Fruit fly (Drosophila melanogaster) whole organism, prepupa: Measurements from ENCODE around the gene CG18171.
A peak's percentile ranks its signal among the peaks of the same experiment; 100 is the strongest.

Experiments used
- CG10669 ChIP-seq: fragments of 200-800 bp; sonication (Bioruptor generic); optimal IDR thresholded peaks from 3 replicates; lab custom pipeline; 2018; ENCODE audit warnings: missing biosample characterization, mild to moderate bottlenecking, missing genetic modification characterization, moderate library complexity
- CG11762 ChIP-seq: fragments of 200-800 bp; sonication (Bioruptor generic); optimal IDR thresholded peaks from 3 replicates; lab custom pipeline; 2016; ENCODE audit warnings: missing biosample characterization, missing genetic modification characterization; ENCODE audit not compliant: insufficient read depth
- CG3032 ChIP-seq: fragments of 200-800 bp; optimal IDR thresholded peaks from 2 replicates; lab custom pipeline; 2019; ENCODE audit warnings: missing biosample characterization, mild to moderate bottlenecking, missing genetic modification characterization, moderate library complexity
- CG31627 ChIP-seq: fragments of 200-800 bp; sonication (Bioruptor generic); optimal IDR thresholded peaks from 3 replicates; lab custom pipeline; 2016; ENCODE audit warnings: missing biosample characterization, missing genetic modification characterization
- CG32006 ChIP-seq: fragments of 200-800 bp; sonication (Bioruptor generic); optimal IDR thresholded peaks from 3 replicates; lab custom pipeline; 2017; ENCODE audit warnings: missing biosample characterization, mild to moderate bottlenecking, missing genetic modification characterization
- CG3919 ChIP-seq: fragments of 200-800 bp; sonication (Bioruptor generic); optimal IDR thresholded peaks from 3 replicates; lab custom pipeline; 2016; ENCODE audit warnings: missing biosample characterization, missing genetic modification characterization
- CG6276 ChIP-seq: fragments of 200-800 bp; sonication (Bioruptor generic); optimal IDR thresholded peaks from 2 replicates; lab custom pipeline; 2017; ENCODE audit warnings: missing biosample characterization, mild to moderate bottlenecking, missing genetic modification characterization
- CG6792 ChIP-seq: fragments of 200-800 bp; sonication (Bioruptor generic); optimal IDR thresholded peaks from 3 replicates; lab custom pipeline; 2016; ENCODE audit warnings: missing biosample characterization, missing genetic modification characterization
- CG6808 ChIP-seq: fragments of 200-800 bp; sonication (Bioruptor generic); optimal IDR thresholded peaks from 3 replicates; lab custom pipeline; 2017; ENCODE audit warnings: missing biosample characterization, missing genetic modification characterization, mild to moderate bottlenecking, moderate library complexity, missing genetic modification reagents
- CG6854 ChIP-seq: fragments of 200-800 bp; sonication (Bioruptor generic); optimal IDR thresholded peaks from 2 replicates; lab custom pipeline; 2017; ENCODE audit warnings: missing biosample characterization, mild to moderate bottlenecking, missing genetic modification characterization
- CG8119 ChIP-seq: fragments of 200-800 bp; sonication (Bioruptor generic); IDR thresholded peaks from 3 replicates; pipeline ENCODE4 v1.3.6; 2022; ENCODE audit warnings: missing biosample characterization, missing genetic modification characterization
- CG8319 ChIP-seq: fragments of 200-800 bp; sonication (Bioruptor generic); optimal IDR thresholded peaks from 3 replicates; lab custom pipeline; 2016; ENCODE audit warnings: missing biosample characterization, missing genetic modification characterization
- CG8632 ChIP-seq: fragments of 200-800 bp; sonication (Bioruptor generic); optimal IDR thresholded peaks from 3 replicates; lab custom pipeline; 2016; ENCODE audit warnings: missing biosample characterization, missing genetic modification characterization
- CG9139 ChIP-seq: fragments of 200-800 bp; sonication (Bioruptor generic); optimal IDR thresholded peaks from 3 replicates; lab custom pipeline; 2017; ENCODE audit warnings: missing biosample characterization, mild to moderate bottlenecking, missing genetic modification characterization
- Ets96B ChIP-seq: fragments of 200-800 bp; optimal IDR thresholded peaks from 2 replicates; lab custom pipeline; 2019; ENCODE audit warnings: missing biosample characterization, mild to moderate bottlenecking, missing genetic modification characterization, moderate library complexity
- Hr39 ChIP-seq: fragments of 200-800 bp; sonication (Bioruptor generic); optimal IDR thresholded peaks from 2 replicates; lab custom pipeline; 2016; ENCODE audit warnings: missing biosample characterization, missing genetic modification characterization
- Hr4 ChIP-seq: fragments of 200-800 bp; sonication (Bioruptor generic); optimal IDR thresholded peaks from 3 replicates; lab custom pipeline; 2016; ENCODE audit warnings: missing biosample characterization, missing genetic modification characterization
- Lpt ChIP-seq: fragments of 200-800 bp; sonication (Bioruptor generic); optimal IDR thresholded peaks from 3 replicates; lab custom pipeline; 2016; ENCODE audit warnings: missing biosample characterization, missing genetic modification characterization
- Met ChIP-seq: fragments of 200-800 bp; sonication (Bioruptor generic); optimal IDR thresholded peaks from 3 replicates; lab custom pipeline; 2016; ENCODE audit warnings: missing biosample characterization, missing genetic modification characterization
- Sox14 ChIP-seq: fragments of 200-800 bp; sonication (Bioruptor generic); optimal IDR thresholded peaks from 3 replicates; lab custom pipeline; 2016; ENCODE audit warnings: missing biosample characterization, missing genetic modification characterization
- achi ChIP-seq: fragments of 200-800 bp; sonication (Bioruptor generic); optimal IDR thresholded peaks from 3 replicates; lab custom pipeline; 2016; ENCODE audit warnings: missing biosample characterization, missing genetic modification characterization
- acj6 ChIP-seq: fragments of 200-800 bp; sonication (Bioruptor generic); optimal IDR thresholded peaks from 3 replicates; lab custom pipeline; 2016; ENCODE audit warnings: missing biosample characterization, missing genetic modification characterization
- dsx ChIP-seq: fragments of 200-800 bp; optimal IDR thresholded peaks from 3 replicates; lab custom pipeline; 2019; ENCODE audit warnings: missing biosample characterization, mild to moderate bottlenecking, missing genetic modification characterization, moderate library complexity; ENCODE audit not compliant: poor library complexity, severe bottlenecking
- fd59A ChIP-seq: fragments of 200-800 bp; sonication (Bioruptor generic); optimal IDR thresholded peaks from 2 replicates; lab custom pipeline; 2017; ENCODE audit warnings: missing biosample characterization, mild to moderate bottlenecking, missing genetic modification characterization, missing genetic modification reagents
- lz ChIP-seq: fragments of 200-800 bp; sonication (Bioruptor generic); optimal IDR thresholded peaks from 3 replicates; lab custom pipeline; 2016; ENCODE audit warnings: missing biosample characterization, missing genetic modification characterization
- net ChIP-seq: fragments of 200-800 bp; sonication (Bioruptor generic); optimal IDR thresholded peaks from 3 replicates; lab custom pipeline; 2016; ENCODE audit warnings: missing biosample characterization, missing genetic modification characterization
- salr ChIP-seq, 2 experiments: fragments of 200-800 bp; sonication (Bioruptor generic); optimal IDR thresholded peaks; 3 replicates each; lab custom pipeline; 2016 to 2018; ENCODE audit warnings: missing biosample characterization in 2 of 2, missing genetic modification characterization in 2 of 2, mild to moderate bottlenecking in 1 of 2
- spab ChIP-seq: fragments of 200-800 bp; sonication (Bioruptor generic); optimal IDR thresholded peaks from 2 replicates; lab custom pipeline; 2017; ENCODE audit warnings: missing biosample characterization, mild to moderate bottlenecking, missing genetic modification characterization, missing genetic modification reagents
- ss ChIP-seq, 2 experiments: fragments of 200-800 bp; sonication (Bioruptor generic); optimal IDR thresholded peaks; 2 replicates in 1 of 2; 3 replicates in 1 of 2; lab custom pipeline; 2017 to 2018; ENCODE audit warnings: mild to moderate bottlenecking in 2 of 2, missing biosample characterization in 2 of 2, missing genetic modification characterization in 2 of 2, moderate library complexity in 1 of 2
- svp ChIP-seq: fragments of 200-800 bp; sonication (Bioruptor generic); peaks from one replicate; lab custom pipeline; 2016; ENCODE audit warnings: missing biosample characterization, missing genetic modification characterization
- topi ChIP-seq: fragments of 200-800 bp; sonication (Bioruptor generic); optimal IDR thresholded peaks from 3 replicates; lab custom pipeline; 2016; ENCODE audit warnings: missing biosample characterization, missing genetic modification characterization
- vri ChIP-seq: fragments of 200-800 bp; sonication (Bioruptor generic); optimal IDR thresholded peaks from 3 replicates; lab custom pipeline; 2016; ENCODE audit warnings: missing biosample characterization, mild to moderate bottlenecking, missing genetic modification characterization

CG18171 gene

dm6 chr3L:1729380-1730159 is 6.6 kb upstream of the CG18171 start:
- TF ChIP-seq Sox14 (GFP tag; lab: Kevin White, UChicago) (no peak), CG8632 (GFP tag; lab: Kevin White, UChicago) (no peak), spab (GFP tag; lab: Kevin White, UChicago) (no peak), Ets96B (tag; lab: Kevin White, UChicago) (no peak), CG6854 (peak; percentile 34), dsx (GFP tag; lab: Kevin White, UChicago) (no peak), vri (GFP tag; lab: Kevin White, UChicago) (no peak), CG8119 (GFP tag; lab: Robert Waterston, UW) (no peak)

- TF ChIP-seq CG8632 (GFP tag; lab: Kevin White, UChicago) (no peak), Hr4 (no peak), CG6276 (no peak), Ets96B (tag; lab: Kevin White, UChicago) (no peak), lz (no peak), salr (GFP tag; optimal IDR thresholded peaks at IDR 0.05; lab: Kevin White, UChicago) (no peak), ss (GFP tag; optimal IDR thresholded peaks at IDR 0.05; lab: Kevin White, UChicago) (no peak), CG10669 (no peak), CG32006 (GFP tag; lab: Kevin White, UChicago) (no peak)
- TF ChIP-seq, all 60 proteins: peak for 0
Observed at dm6 chr3L:1727431-1727830, 4.5 kb upstream of the CG18171 start.

dm6 chr3L:1726747-1727146 is 3.8 kb upstream of the CG18171 start:
- no peak for TF ChIP-seq CG31627 (GFP tag; lab: Kevin White, UChicago)
- peak; percentile 76 for TF ChIP-seq svp (GFP tag; lab: Kevin White, UChicago)
- no peak for TF ChIP-seq spab (GFP tag; lab: Kevin White, UChicago)
- no peak for TF ChIP-seq CG11762 (GFP tag; lab: Kevin White, UChicago)
- TF ChIP-seq CG6276 = no peak
- TF ChIP-seq dsx (GFP tag; lab: Kevin White, UChicago) = no peak
- no peak for TF ChIP-seq CG3032 (tag; lab: Kevin White, UChicago)
- TF ChIP-seq vri (GFP tag; lab: Kevin White, UChicago) = peak; percentile 24
- TF ChIP-seq net (GFP tag; lab: Kevin White, UChicago) = no peak

- TF ChIP-seq CG8319 (GFP tag; lab: Kevin White, UChicago) (no peak), CG32006 (GFP tag; lab: Kevin White, UChicago) (no peak), Hr4 (no peak), ss (GFP tag; optimal IDR thresholded peaks at IDR 0.05; lab: Kevin White, UChicago) (no peak), acj6 (no peak), topi (GFP tag; lab: Kevin White, UChicago) (no peak)
Observed at dm6 chr3L:1724090-1724489, 1.1 kb upstream of the CG18171 start, which contains the start of gene CG12035. Gene CG12035 (plus strand): TSS chr3L:1724390.

dm6 chr3L:1711218-1711617 is 11.7 kb downstream of the CG18171 start:
- TF ChIP-seq achi (GFP tag; lab: Kevin White, UChicago) (no peak), CG3032 (tag; lab: Kevin White, UChicago) (peak; percentile 59), CG9139 (no peak), CG3919 (GFP tag; lab: Kevin White, UChicago) (peak; percentile 2), topi (GFP tag; lab: Kevin White, UChicago) (no peak), Hr39 (GFP tag; lab: Kevin White, UChicago) (peak; percentile 23), salr (GFP tag; optimal IDR thresholded peaks at IDR 0.05; lab: Kevin White, UChicago) (peak in 1 of 2 experiments; percentile 24), CG31627 (GFP tag; lab: Kevin White, UChicago) (peak; percentile 17), CG6808 (GFP tag; lab: Kevin White, UChicago) (peak; percentile 46), CG32006 (GFP tag; lab: Kevin White, UChicago) (no peak), CG6792 (GFP tag; lab: Kevin White, UChicago) (peak; percentile 1), Ets96B (tag; lab: Kevin White, UChicago) (peak; percentile 52), net (GFP tag; lab: Kevin White, UChicago) (no peak), CG8632 (GFP tag; lab: Kevin White, UChicago) (peak; percentile 18), fd59A (GFP tag; lab: Kevin White, UChicago) (peak; percentile 45), Sox14 (GFP tag; lab: Kevin White, UChicago) (peak; percentile 17), Lpt (GFP tag; lab: Kevin White, UChicago) (no peak), Met (GFP tag; lab: Kevin White, UChicago) (peak; percentile 4), CG11762 (GFP tag; lab: Kevin White, UChicago) (no peak), spab (GFP tag; lab: Kevin White, UChicago) (no peak)
- TF ChIP-seq, all 60 proteins: peak for 12
